Worm (Caenorhabditis elegans) whole organism, L1 larva: ENCODE measurements around the gene ttr-43.

ENCODE experiments used
- F16B12.6 ChIP-seq: fragments of 150-350 bp; optimal IDR thresholded peaks from 2 replicates; lab custom pipeline; 2014; ENCODE audit warnings: missing biosample characterization, missing genetic modification characterization
- Y116A8C.19 ChIP-seq: sonication (generic microtip); optimal IDR thresholded peaks from 2 replicates; lab custom pipeline; 2016; ENCODE audit warnings: missing compliant biosample characterization, missing genetic modification characterization, borderline replicate concordance
- aha-1 ChIP-seq: fragments of 150-350 bp; optimal IDR thresholded peaks from 2 replicates; lab custom pipeline; 2014; ENCODE audit warnings: missing biosample characterization, missing genetic modification characterization
- aly-2 ChIP-seq: fragments of 150-350 bp; optimal IDR thresholded peaks from 2 replicates; lab custom pipeline; 2014; ENCODE audit warnings: missing biosample characterization, missing genetic modification characterization
- blmp-1 ChIP-seq: fragments of 150-350 bp; optimal IDR thresholded peaks from 2 replicates; lab custom pipeline; 2014; ENCODE audit warnings: missing biosample characterization, missing genetic modification characterization
- ceh-63 ChIP-seq: fragments of 200-800 bp; sonication (Bioruptor generic); optimal IDR thresholded peaks from 2 replicates; lab custom pipeline; 2018; ENCODE audit warnings: mild to moderate bottlenecking, missing genetic modification characterization, missing compliant biosample characterization
- ceh-8 ChIP-seq: fragments of 200-800 bp; sonication (Bioruptor generic); optimal IDR thresholded peaks from 2 replicates; lab custom pipeline; 2018; ENCODE audit warnings: mild to moderate bottlenecking, missing genetic modification characterization, moderate library complexity, missing compliant biosample characterization
- ceh-82 ChIP-seq, 3 experiments: fragments of 150-350 bp in 1 of 3; sonication (generic microtip) in 2 of 3; optimal IDR thresholded peaks; 2 replicates each; lab custom pipeline; 2014 to 2017; ENCODE audit warnings: missing biosample characterization in 3 of 3, missing genetic modification characterization in 3 of 3
- dpl-1 ChIP-seq, 3 experiments: fragments of 150-350 bp in 2 of 3; sonication (generic microtip) in 1 of 3; optimal IDR thresholded peaks; 2 replicates each; lab custom pipeline; 2014 to 2017; ENCODE audit warnings: missing biosample characterization in 3 of 3, missing genetic modification characterization in 3 of 3, missing genetic modification reagents in 3 of 3
- dsc-1 ChIP-seq: sonication (generic microtip); optimal IDR thresholded peaks from 2 replicates; lab custom pipeline; 2016; ENCODE audit warnings: mild to moderate bottlenecking, missing genetic modification characterization, missing compliant biosample characterization
- efl-1 ChIP-seq, 4 experiments: fragments of 150-350 bp; optimal IDR thresholded peaks in 3 of 4; peaks in 1 of 4; 1 replicate in 1 of 4; 2 replicates in 3 of 4; lab custom pipeline; 2014; ENCODE audit warnings: missing biosample characterization in 2 of 4, missing genetic modification characterization in 2 of 4, missing genetic modification reagents in 2 of 4
- egl-13 ChIP-seq: sonication (generic microtip); optimal IDR thresholded peaks from 2 replicates; lab custom pipeline; 2016; ENCODE audit warnings: missing genotype, missing genetic modification reagents, missing genetic modification characterization, missing compliant biosample characterization
- fkh-4 ChIP-seq: sonication (generic microtip); optimal IDR thresholded peaks from 2 replicates; lab custom pipeline; 2016; ENCODE audit warnings: missing compliant biosample characterization, missing genetic modification characterization, borderline replicate concordance
- fkh-8 ChIP-seq: sonication (generic microtip); optimal IDR thresholded peaks from 2 replicates; lab custom pipeline; 2016; ENCODE audit warnings: mild to moderate bottlenecking, missing genetic modification characterization, missing compliant biosample characterization
- grh-1 ChIP-seq: fragments of 200-800 bp; sonication (Bioruptor generic); IDR thresholded peaks from 2 replicates; pipeline ENCODE4 v1.3.6; 2022; ENCODE audit warnings: missing genetic modification reagents, missing genetic modification characterization, missing compliant biosample characterization
- hlh-17 ChIP-seq: fragments of 200-800 bp; sonication (Bioruptor generic); optimal IDR thresholded peaks from 2 replicates; lab custom pipeline; 2018; ENCODE audit warnings: missing genetic modification characterization, mild to moderate bottlenecking, missing compliant biosample characterization, moderate library complexity, borderline replicate concordance
- hlh-4 ChIP-seq: sonication (generic microtip); optimal IDR thresholded peaks from 2 replicates; lab custom pipeline; 2016; ENCODE audit warnings: mild to moderate bottlenecking, missing genetic modification characterization, missing compliant biosample characterization
- irx-1 ChIP-seq: sonication (generic microtip); optimal IDR thresholded peaks from 2 replicates; lab custom pipeline; 2016; ENCODE audit warnings: missing genetic modification characterization, missing compliant biosample characterization
- isw-1 ChIP-seq: fragments of 200-800 bp; sonication (Bioruptor generic); IDR thresholded peaks from 2 replicates; pipeline ENCODE4 v1.3.6; 2022; ENCODE audit warnings: missing genetic modification characterization, missing compliant biosample characterization
- jun-1 ChIP-seq: fragments of 150-350 bp; optimal IDR thresholded peaks from 2 replicates; lab custom pipeline; 2014; ENCODE audit warnings: missing biosample characterization, missing genetic modification reagents, missing genetic modification characterization
- lin-13 ChIP-seq: fragments of 150-350 bp; optimal IDR thresholded peaks from 2 replicates; lab custom pipeline; 2014; ENCODE audit warnings: missing biosample characterization, missing genetic modification reagents, missing genetic modification characterization
- lin-14 ChIP-seq: fragments of 200-800 bp; sonication (Bioruptor generic); optimal IDR thresholded peaks from 2 replicates; lab custom pipeline; 2018; ENCODE audit warnings: mild to moderate bottlenecking, missing genetic modification characterization, moderate library complexity, missing compliant biosample characterization
- lin-15B ChIP-seq: fragments of 150-350 bp; sonication (generic microtip); optimal IDR thresholded peaks from 3 replicates; lab custom pipeline; 2014; ENCODE audit warnings: missing biosample characterization, missing genetic modification characterization
- lin-35 ChIP-seq, 2 experiments: fragments of 150-350 bp; optimal IDR thresholded peaks; 2 replicates each; lab custom pipeline; 2014; ENCODE audit warnings: missing biosample characterization in 2 of 2, missing genetic modification characterization in 2 of 2, missing genetic modification reagents in 2 of 2
- lin-39 ChIP-seq: fragments of 150-350 bp; optimal IDR thresholded peaks from 2 replicates; lab custom pipeline; 2014; ENCODE audit warnings: missing biosample characterization, missing genetic modification reagents, missing genetic modification characterization
- lir-3 ChIP-seq: sonication (generic microtip); optimal IDR thresholded peaks from 2 replicates; lab custom pipeline; 2016; ENCODE audit warnings: mild to moderate bottlenecking, missing genetic modification characterization, moderate library complexity, missing compliant biosample characterization; ENCODE audit not compliant: poor library complexity
- lsy-2 ChIP-seq, 2 experiments: fragments of 150-350 bp; optimal IDR thresholded peaks; 2 replicates each; lab custom pipeline; 2014; ENCODE audit warnings: missing biosample characterization in 2 of 2, missing genetic modification characterization in 2 of 2
- mab-9 ChIP-seq: fragments of 200-800 bp; sonication (Bioruptor generic); IDR thresholded peaks from 2 replicates; pipeline ENCODE4 v1.3.6; 2022; ENCODE audit warnings: missing genetic modification reagents, missing genetic modification characterization, missing compliant biosample characterization
- mef-2 ChIP-seq: fragments of 150-350 bp; optimal IDR thresholded peaks from 2 replicates; lab custom pipeline; 2014; ENCODE audit warnings: missing biosample characterization, missing genetic modification characterization
- nhr-11 ChIP-seq: fragments of 150-350 bp; optimal IDR thresholded peaks from 2 replicates; lab custom pipeline; 2014; ENCODE audit warnings: missing biosample characterization, missing genetic modification characterization
- nhr-19 ChIP-seq: fragments of 200-800 bp; sonication (Bioruptor generic); conservative IDR thresholded peaks from 2 replicates; pipeline ENCODE4 v1.3.6; 2022; ENCODE audit warnings: missing genetic modification characterization, missing compliant biosample characterization
- nhr-20 ChIP-seq: sonication (generic microtip); optimal IDR thresholded peaks from 2 replicates; lab custom pipeline; 2016; ENCODE audit warnings: mild to moderate bottlenecking, missing genetic modification characterization, missing compliant biosample characterization
- nhr-237 ChIP-seq: fragments of 150-350 bp; optimal IDR thresholded peaks from 2 replicates; lab custom pipeline; 2014; ENCODE audit warnings: missing biosample characterization, missing genetic modification characterization
- nhr-71 ChIP-seq: sonication (generic microtip); optimal IDR thresholded peaks from 2 replicates; lab custom pipeline; 2016; ENCODE audit warnings: mild to moderate bottlenecking, missing genetic modification characterization, moderate library complexity, missing compliant biosample characterization
- nhr-77 ChIP-seq: fragments of 150-350 bp; optimal IDR thresholded peaks from 2 replicates; lab custom pipeline; 2014; ENCODE audit warnings: missing biosample characterization, missing genetic modification characterization
- nhr-90 ChIP-seq: sonication (generic microtip); optimal IDR thresholded peaks from 2 replicates; lab custom pipeline; 2016; ENCODE audit warnings: mild to moderate bottlenecking, missing genetic modification characterization, missing compliant biosample characterization; ENCODE audit not compliant: poor library complexity
- pag-3 ChIP-seq: sonication (generic microtip); optimal IDR thresholded peaks from 2 replicates; lab custom pipeline; 2017; ENCODE audit warnings: missing genetic modification characterization, mild to moderate bottlenecking, missing compliant biosample characterization, antibody characterized with exemption, borderline replicate concordance; ENCODE audit not compliant: insufficient read depth
- pax-3 ChIP-seq: fragments of 200-800 bp; sonication (Bioruptor generic); optimal IDR thresholded peaks from 2 replicates; lab custom pipeline; 2018; ENCODE audit warnings: mild to moderate bottlenecking, missing genetic modification characterization, moderate library complexity, missing compliant biosample characterization
- skn-1 ChIP-seq: fragments of 150-350 bp; optimal IDR thresholded peaks from 2 replicates; lab custom pipeline; 2014; ENCODE audit warnings: missing biosample characterization, missing genetic modification characterization
- snpc-4 ChIP-seq: fragments of 150-350 bp; optimal IDR thresholded peaks from 2 replicates; lab custom pipeline; 2014; ENCODE audit warnings: missing biosample characterization, missing genetic modification characterization
- snu-23 ChIP-seq: sonication (generic microtip); optimal IDR thresholded peaks from 2 replicates; lab custom pipeline; 2016; ENCODE audit warnings: missing genetic modification characterization, missing compliant biosample characterization
- sox-4 ChIP-seq: sonication (generic microtip); optimal IDR thresholded peaks from 2 replicates; lab custom pipeline; 2016; ENCODE audit warnings: missing genetic modification characterization, missing compliant biosample characterization
- sptf-1 ChIP-seq: fragments of 150-350 bp; optimal IDR thresholded peaks from 2 replicates; lab custom pipeline; 2014; ENCODE audit warnings: missing biosample characterization, missing genetic modification characterization
- unc-30 ChIP-seq: sonication (generic microtip); optimal IDR thresholded peaks from 2 replicates; lab custom pipeline; 2017; ENCODE audit warnings: missing biosample characterization, missing genetic modification characterization
- unc-62 ChIP-seq: fragments of 150-350 bp; optimal IDR thresholded peaks from 2 replicates; lab custom pipeline; 2014; ENCODE audit warnings: missing biosample characterization, missing genetic modification reagents, missing genetic modification characterization
- unc-86 ChIP-seq: sonication (generic microtip); optimal IDR thresholded peaks from 2 replicates; lab custom pipeline; 2016; ENCODE audit warnings: missing genetic modification characterization, missing compliant biosample characterization
- unc-98 ChIP-seq: fragments of 200-800 bp; sonication (Bioruptor generic); IDR thresholded peaks from 2 replicates; pipeline ENCODE4 v1.3.6; 2022; ENCODE audit warnings: missing genetic modification characterization, missing compliant biosample characterization
- xbp-1 ChIP-seq: sonication (generic microtip); optimal IDR thresholded peaks from 2 replicates; lab custom pipeline; 2016; ENCODE audit warnings: missing genetic modification characterization, missing compliant biosample characterization
- zag-1 ChIP-seq: fragments of 150-350 bp; optimal IDR thresholded peaks from 2 replicates; lab custom pipeline; 2014; ENCODE audit warnings: missing biosample characterization, missing genetic modification characterization
- ztf-11 ChIP-seq, 2 experiments: sonication (generic microtip); optimal IDR thresholded peaks; 2 replicates each; lab custom pipeline; 2016 to 2017; ENCODE audit warnings: missing genetic modification characterization in 2 of 2, missing biosample characterization in 1 of 2, missing compliant biosample characterization in 1 of 2

Gene ttr-43

DNA sequence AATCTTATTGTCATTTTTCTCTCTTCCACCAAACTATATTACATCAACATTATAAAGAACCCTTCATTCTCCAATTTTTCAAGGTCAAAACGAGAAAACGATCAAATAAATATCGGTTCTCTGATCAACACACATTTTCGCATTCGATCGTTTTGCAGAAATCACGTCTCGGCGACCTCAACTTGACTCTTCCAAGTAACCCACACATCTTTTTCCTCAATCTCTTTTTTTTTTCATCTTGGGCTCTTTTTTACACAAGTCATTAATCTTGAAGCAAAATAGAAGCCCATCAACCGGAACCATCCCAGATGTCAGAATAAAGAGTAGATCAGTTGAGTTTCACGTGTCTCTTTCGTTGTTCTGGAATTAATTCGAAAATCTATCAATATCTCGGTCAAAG, 45.7 kb upstream of the ttr-43 start (continued):
- TF ChIP-seq Y116A8C.19 (no peak), xbp-1 (no peak), lir-3 (tag; lab: Kevin White, UChicago) (no peak), skn-1 (tag; lab: Kevin White, UChicago) (no peak), lin-14 (peak; percentile 87), zag-1 (no peak)

- TF ChIP-seq dpl-1 (GFP tag; optimal IDR thresholded peaks at IDR 0.05; lab: Kevin White, UChicago) (peak; percentile 31 to 51 (median 49)), unc-62 (GFP tag; lab: Kevin White, UChicago) (no peak), efl-1 (optimal IDR thresholded peaks at IDR 0.05; lab: Kevin White, UChicago) (peak in 1 of 2 experiments; percentile 35), efl-1 (GFP tag; optimal IDR thresholded peaks at IDR 0.05 in 1 of 2; lab: Kevin White, UChicago) (peak; percentile 20 to 92), nhr-19 (GFP tag; lab: Robert Waterston, UW) (peak; percentile 79), unc-86 (tag; lab: Kevin White, UChicago) (no peak), dsc-1 (tag; lab: Kevin White, UChicago) (no peak), sox-4 (no peak), blmp-1 (tag; lab: Kevin White, UChicago) (peak; percentile 70), fkh-8 (tag; lab: Kevin White, UChicago) (no peak), snu-23 (GFP tag; lab: Kevin White, UChicago) (no peak), lsy-2 (tag; optimal IDR thresholded peaks at IDR 0.05; lab: Kevin White, UChicago) (peak; percentile 66 to 69), hlh-4 (tag; lab: Kevin White, UChicago) (no peak), ceh-63 (GFP tag; lab: Kevin White, UChicago) (no peak), skn-1 (tag; lab: Kevin White, UChicago) (peak; percentile 58), lin-13 (GFP tag; lab: Kevin White, UChicago) (peak; percentile 58), hlh-17 (GFP tag; lab: Kevin White, UChicago) (no peak), nhr-237 (tag; lab: Kevin White, UChicago) (no peak), jun-1 (tag; lab: Kevin White, UChicago) (peak; percentile 13), nhr-77 (tag; lab: Kevin White, UChicago) (no peak), fkh-4 (no peak), aha-1 (tag; lab: Kevin White, UChicago) (no peak), irx-1 (tag; lab: Kevin White, UChicago) (peak; percentile 57), pag-3 (no peak), lin-39 (tag; lab: Kevin White, UChicago) (no peak), nhr-90 (peak; percentile 91), ztf-11 (tag; optimal IDR thresholded peaks at IDR 0.05; lab: Kevin White, UChicago) (no peak), nhr-11 (tag; lab: Kevin White, UChicago) (no peak), isw-1 (GFP tag; lab: Robert Waterston, UW) (no peak), ceh-82 (tag; optimal IDR thresholded peaks at IDR 0.05; lab: Kevin White, UChicago) (no peak), F16B12.6 (tag; lab: Kevin White, UChicago) (no peak), unc-30 (no peak), lin-14 (peak; percentile 90), lin-35 (GFP tag; optimal IDR thresholded peaks at IDR 0.05; lab: Kevin White, UChicago) (peak; percentile 7 to 84), pax-3 (peak; percentile 52), grh-1 (GFP tag; lab: Robert Waterston, UW) (peak; percentile 87), unc-98 (GFP tag; lab: Robert Waterston, UW) (no peak), mab-9 (GFP tag; lab: Robert Waterston, UW) (no peak), nhr-71 (tag; lab: Kevin White, UChicago) (peak; percentile 91), lin-15B (tag; lab: Kevin White, UChicago) (no peak), snpc-4 (tag; lab: Kevin White, UChicago) (no peak), nhr-20 (tag; lab: Kevin White, UChicago) (peak; percentile 96), egl-13 (tag; lab: Kevin White, UChicago) (no peak), xbp-1 (peak; percentile 26), aly-2 (tag; lab: Kevin White, UChicago) (no peak), mef-2 (no peak), ceh-8 (GFP tag; lab: Kevin White, UChicago) (no peak), sptf-1 (tag; lab: Kevin White, UChicago) (no peak)
Observed at ce11 chrV:12635218-12635617, 44.7 kb upstream of the ttr-43 start.
